Worm (Caenorhabditis elegans): ENCODE data around the gene ptr-19.

ce11 chrIII:10820592-10821242 is 39.1 kb downstream of the ptr-19 start:
- TF ChIP-seq ama-1 (optimal IDR thresholded peaks at IDR 0.05) = no peak
- TF ChIP-seq scrt-1 (GFP tag; IDR thresholded peaks at IDR 0.05) = no peak
- TF ChIP-seq tra-4 (tag; optimal IDR thresholded peaks at IDR 0.05) = no peak
- no peak for TF ChIP-seq B0310.2 (tag; optimal IDR thresholded peaks at IDR 0.05)
- TF ChIP-seq tbx-37 (GFP tag; conservative IDR thresholded peaks at IDR 0.05) = no peak
- no peak for TF ChIP-seq sea-1 (GFP tag; conservative IDR thresholded peaks at IDR 0.05)
- TF ChIP-seq aly-1 (tag; optimal IDR thresholded peaks at IDR 0.05) = no peak
- TF ChIP-seq flt-1 (GFP tag; IDR thresholded peaks at IDR 0.05) = no peak
- no peak for TF ChIP-seq F13C5.2 (tag; optimal IDR thresholded peaks at IDR 0.05)
- TF ChIP-seq tbx-11 (GFP tag; IDR thresholded peaks at IDR 0.05) = no peak
- no peak for TF ChIP-seq ceh-13 (GFP tag; optimal IDR thresholded peaks at IDR 0.05)
- no peak for TF ChIP-seq hnd-1 (tag; optimal IDR thresholded peaks at IDR 0.05)

Data from whole organism, early embryonic.